Fruit fly (Drosophila melanogaster): Measurements from ENCODE around the gene CG14565.

CG14565 gene

dm6 chr3L:21741234-21741633 is 2.8 kb downstream of the CG14565 start, which contains the start of gene CG14572:
Gene CG14572, plus strand, starts transcription at chr3L:21741534.
- TF ChIP-seq toe (GFP tag; optimal IDR thresholded peaks at IDR 0.05) (no peak), cic (GFP tag; optimal IDR thresholded peaks at IDR 0.05) (no peak)

dm6 chr3L:21740209-21740608 is 3.9 kb downstream of the CG14565 start, which contains the start of gene CG14566:
Gene CG14566, minus strand, starts transcription at chr3L:21740309.
- TF ChIP-seq ovo (GFP tag; optimal IDR thresholded peaks at IDR 0.05) (no peak), cic (GFP tag; optimal IDR thresholded peaks at IDR 0.05) (no peak), CG33017 (tag; optimal IDR thresholded peaks at IDR 0.05) (no peak), CG11617 (GFP tag; optimal IDR thresholded peaks at IDR 0.05) (no peak), toe (GFP tag; optimal IDR thresholded peaks at IDR 0.05) (no peak), kay (GFP tag; ENCODE audit: borderline replicate concordance) (no peak), Crg-1 (GFP tag; optimal IDR thresholded peaks at IDR 0.05) (no peak), CG14711 (tag; optimal IDR thresholded peaks at IDR 0.05) (no peak), Hr96 (GFP tag; optimal IDR thresholded peaks at IDR 0.05) (no peak), cnc (optimal IDR thresholded peaks at IDR 0.05) (no peak), bab1 (GFP tag; optimal IDR thresholded peaks at IDR 0.05) (no peak), CG12768 (GFP tag; optimal IDR thresholded peaks at IDR 0.05) (no peak), CG1620 (GFP tag; optimal IDR thresholded peaks at IDR 0.05) (no peak), pad (GFP tag; optimal IDR thresholded peaks at IDR 0.05) (no peak), Mnt (GFP tag; optimal IDR thresholded peaks at IDR 0.05) (no peak), CG7101 (tag; optimal IDR thresholded peaks at IDR 0.05) (no peak)

DNA sequence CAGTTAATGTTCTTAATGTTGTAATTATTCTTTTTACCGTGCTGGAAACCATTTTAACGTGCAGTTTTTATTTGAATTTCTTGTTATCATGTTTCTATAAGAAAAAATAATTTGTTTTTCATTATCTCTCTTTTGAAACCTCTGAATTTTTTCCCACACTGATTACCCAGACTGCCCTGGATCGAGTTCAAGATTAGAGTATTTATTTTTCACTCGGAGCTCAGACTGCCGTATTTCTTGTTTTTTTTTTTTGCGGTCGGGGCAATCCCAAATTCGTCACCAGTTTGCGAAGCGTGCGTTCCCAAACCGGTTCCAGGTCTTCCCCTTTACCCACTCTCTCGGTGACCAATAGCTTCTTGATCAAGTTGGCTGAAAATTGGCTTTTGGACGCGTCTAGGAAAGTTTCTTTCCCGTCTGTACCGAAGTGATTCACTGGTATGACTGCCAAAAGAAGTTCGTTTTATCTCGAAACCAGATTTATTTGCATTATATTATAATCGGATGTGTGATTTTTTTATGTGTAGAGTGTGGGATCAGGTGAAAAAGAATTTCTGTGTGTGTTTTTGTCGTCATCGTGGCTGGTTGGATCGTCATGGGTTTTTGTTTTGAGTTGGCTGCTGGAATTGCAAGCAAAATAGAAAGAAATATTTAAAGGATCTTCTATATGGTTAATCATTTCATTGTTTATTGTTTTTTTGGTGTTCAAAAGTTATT is 4.9 kb downstream of the CG14565 start:
- TF ChIP-seq cnc (optimal IDR thresholded peaks at IDR 0.05) (no peak), kay (GFP tag; ENCODE audit: borderline replicate concordance) (peak; percentile 53)

DNA sequence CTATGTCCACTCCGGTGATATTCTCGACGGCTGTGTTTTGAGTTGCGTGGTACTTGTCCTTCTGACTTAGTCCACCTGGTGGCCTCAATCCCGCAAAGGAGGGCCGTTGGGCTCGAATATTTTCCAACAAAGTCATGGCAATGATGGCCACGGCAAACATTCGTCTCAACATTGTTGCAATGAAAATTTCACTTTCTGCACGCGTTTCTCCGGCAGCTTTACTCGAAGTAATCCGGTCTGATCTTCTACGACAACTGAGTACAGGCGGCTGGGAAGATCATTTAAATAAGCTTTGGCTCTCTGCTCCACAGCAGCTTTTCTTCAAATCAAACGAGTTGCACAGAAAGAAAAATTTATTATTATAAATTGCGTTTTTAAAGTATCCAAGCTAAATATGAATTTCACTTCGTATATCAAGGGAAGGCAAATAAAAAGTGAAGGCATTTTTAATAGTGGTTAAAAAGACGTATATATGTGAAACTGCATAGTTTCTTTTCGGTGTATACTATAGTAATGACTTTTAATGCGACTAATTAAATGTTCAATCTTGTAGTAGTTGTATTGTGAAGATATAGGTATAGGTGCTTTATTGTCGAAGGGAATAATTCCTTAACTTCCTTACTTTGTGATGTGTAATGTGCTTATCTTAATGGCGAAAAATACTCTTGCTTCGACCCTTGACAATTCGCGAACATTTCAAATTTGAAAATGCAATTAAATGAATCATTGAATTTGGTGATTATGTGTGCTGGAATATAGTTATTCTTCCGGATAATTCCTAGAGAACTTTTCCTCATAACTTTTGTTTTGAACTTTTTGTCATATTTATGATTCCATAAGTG is 5.7 kb downstream of the CG14565 start, which contains the start of gene CG14567:
TSS of gene CG14567 (minus strand) at position 256 of the 842 bp plus-strand sequence.
- no peak for TF ChIP-seq bab1 (GFP tag; optimal IDR thresholded peaks at IDR 0.05)
- TF ChIP-seq cic (GFP tag; optimal IDR thresholded peaks at IDR 0.05), result no peak
- no peak for TF ChIP-seq CG5204 (GFP tag; optimal IDR thresholded peaks at IDR 0.05)
- TF ChIP-seq CG1620 (GFP tag; optimal IDR thresholded peaks at IDR 0.05), result no peak
- TF ChIP-seq CG7101 (tag; optimal IDR thresholded peaks at IDR 0.05), result peak; percentile 5
- TF ChIP-seq CG11617 (GFP tag; optimal IDR thresholded peaks at IDR 0.05), result no peak
- no peak for TF ChIP-seq Hr96 (GFP tag; optimal IDR thresholded peaks at IDR 0.05)
- no peak for TF ChIP-seq CG7045 (GFP tag; optimal IDR thresholded peaks at IDR 0.05)
- no peak for TF ChIP-seq ovo (GFP tag; optimal IDR thresholded peaks at IDR 0.05)
- no peak for TF ChIP-seq CG14711 (tag; optimal IDR thresholded peaks at IDR 0.05)
- peak; percentile 28 for TF ChIP-seq CG33017 (tag; optimal IDR thresholded peaks at IDR 0.05)
- no peak for TF ChIP-seq kay (GFP tag; ENCODE audit: borderline replicate concordance)
- no peak for TF ChIP-seq pad (GFP tag; optimal IDR thresholded peaks at IDR 0.05)
- TF ChIP-seq toe (GFP tag; optimal IDR thresholded peaks at IDR 0.05), result no peak
- TF ChIP-seq cnc (optimal IDR thresholded peaks at IDR 0.05), result no peak
- no peak for TF ChIP-seq tj (GFP tag; optimal IDR thresholded peaks at IDR 0.05)

DNA sequence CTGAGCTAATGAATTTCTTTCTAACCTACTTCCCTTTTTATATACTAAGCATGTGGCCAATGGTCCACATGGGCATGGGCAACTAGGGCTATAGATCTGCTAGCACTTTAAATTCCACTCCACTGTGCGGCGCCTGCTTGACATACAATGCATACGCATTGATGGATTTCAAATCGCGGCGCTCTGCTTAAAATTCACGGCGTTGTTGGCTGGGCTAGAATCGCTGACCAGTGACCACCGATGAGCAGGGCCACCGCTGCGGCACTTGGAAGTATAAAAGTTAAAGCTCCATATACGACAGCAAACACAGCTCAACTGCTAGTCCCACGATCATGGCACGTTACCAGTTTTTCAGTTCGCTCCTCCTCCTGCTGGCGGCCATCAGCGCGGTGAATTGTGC is 10.3 kb downstream of the CG14565 start, which contains the start of gene CG14573:
TSS of gene CG14573 (plus strand) at position 301 of the 400 bp plus-strand sequence.
- no peak for TF ChIP-seq CG11617 (GFP tag; optimal IDR thresholded peaks at IDR 0.05)
- no peak for TF ChIP-seq CG12768 (GFP tag; optimal IDR thresholded peaks at IDR 0.05)
- no peak for TF ChIP-seq kay (GFP tag; ENCODE audit: borderline replicate concordance)
- TF ChIP-seq cnc (optimal IDR thresholded peaks at IDR 0.05), result no peak
- no peak for TF ChIP-seq bab1 (GFP tag; optimal IDR thresholded peaks at IDR 0.05)
- TF ChIP-seq tj (GFP tag; optimal IDR thresholded peaks at IDR 0.05), result no peak
- no peak for TF ChIP-seq cic (GFP tag; optimal IDR thresholded peaks at IDR 0.05)

- TF ChIP-seq CG33017 (tag; optimal IDR thresholded peaks at IDR 0.05) (no peak), CG5204 (GFP tag; optimal IDR thresholded peaks at IDR 0.05) (no peak), bab1 (GFP tag; optimal IDR thresholded peaks at IDR 0.05) (no peak), tj (GFP tag; optimal IDR thresholded peaks at IDR 0.05) (no peak), CG1620 (GFP tag; optimal IDR thresholded peaks at IDR 0.05) (no peak), cic (GFP tag; optimal IDR thresholded peaks at IDR 0.05) (no peak), ovo (GFP tag; optimal IDR thresholded peaks at IDR 0.05) (no peak), Hr96 (GFP tag; optimal IDR thresholded peaks at IDR 0.05) (no peak), CG12768 (GFP tag; optimal IDR thresholded peaks at IDR 0.05) (no peak), Mnt (GFP tag; optimal IDR thresholded peaks at IDR 0.05) (no peak), CG14711 (tag; optimal IDR thresholded peaks at IDR 0.05) (no peak), pad (GFP tag; optimal IDR thresholded peaks at IDR 0.05) (no peak), kay (GFP tag; ENCODE audit: borderline replicate concordance) (no peak), CG7045 (GFP tag; optimal IDR thresholded peaks at IDR 0.05) (no peak)
Observed at dm6 chr3L:21733387-21733786, 10.7 kb downstream of the CG14565 start, which contains the start of gene CG14568. Gene CG14568, minus strand, starts transcription at chr3L:21733487.

All from whole organism, adult.